Fruit fly (Drosophila melanogaster): ENCODE data around the gene Cyp9f2.

DNA sequence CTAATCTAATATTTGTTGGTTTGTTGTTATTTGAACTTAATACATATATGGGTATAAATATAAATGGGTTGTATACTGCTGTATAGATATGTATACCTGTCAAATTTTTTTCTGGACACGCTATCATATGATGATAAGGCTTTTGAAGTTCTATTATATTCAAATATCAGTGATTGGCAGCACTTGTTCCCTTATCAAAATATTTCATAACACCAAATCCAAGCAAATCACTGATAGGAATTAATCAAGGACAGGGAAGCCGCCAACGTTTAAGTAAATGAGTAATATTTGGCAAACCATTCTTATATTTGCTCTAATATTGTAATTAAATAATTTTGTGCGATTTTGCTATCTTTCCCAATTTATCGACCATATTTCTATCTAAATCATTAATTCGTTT is 26.6 kb downstream of the Cyp9f2 start:
- TF ChIP-seq CG8478 (optimal IDR thresholded peaks at IDR 0.05) (no peak), CTCF (optimal IDR thresholded peaks at IDR 0.05) (no peak)
